Worm (Caenorhabditis elegans) whole organism, L2 larva: ENCODE measurements around the gene C14A4.7.
A peak's percentile ranks its signal among the peaks of the same experiment; 100 is the strongest.

Source experiments
- R02D3.7 ChIP-seq: fragments of 150-350 bp; optimal IDR thresholded peaks from 2 replicates; lab custom pipeline; 2014; ENCODE audit warnings: missing biosample characterization, missing genetic modification characterization
- crh-2 ChIP-seq: sonication (generic microtip); optimal IDR thresholded peaks from 2 replicates; lab custom pipeline; 2017; ENCODE audit warnings: missing biosample characterization, missing genetic modification characterization
- fos-1 ChIP-seq: fragments of 150-350 bp; optimal IDR thresholded peaks from 2 replicates; lab custom pipeline; 2014; ENCODE audit warnings: missing biosample characterization, missing genetic modification characterization
- lin-11 ChIP-seq: fragments of 150-350 bp; sonication (generic microtip); optimal IDR thresholded peaks from 2 replicates; lab custom pipeline; 2014; ENCODE audit warnings: missing biosample characterization, missing genetic modification characterization, inconsistent platforms, mixed read lengths
- lin-39 ChIP-seq: fragments of 150-350 bp; optimal IDR thresholded peaks from 2 replicates; lab custom pipeline; 2014; ENCODE audit warnings: missing biosample characterization, missing genetic modification reagents, missing genetic modification characterization
- lsy-2 ChIP-seq, 2 experiments: fragments of 150-350 bp in 1 of 2; sonication (generic microtip) in 1 of 2; optimal IDR thresholded peaks; 2 replicates each; lab custom pipeline; 2014 to 2017; ENCODE audit warnings: missing biosample characterization in 2 of 2, missing genetic modification characterization in 2 of 2
- nhr-11 ChIP-seq: fragments of 150-350 bp; optimal IDR thresholded peaks from 2 replicates; lab custom pipeline; 2014; ENCODE audit warnings: missing biosample characterization, missing genetic modification characterization
- nhr-23 ChIP-seq: fragments of 150-350 bp; optimal IDR thresholded peaks from 2 replicates; lab custom pipeline; 2014; ENCODE audit warnings: missing biosample characterization, missing genetic modification reagents, missing genetic modification characterization
- nhr-237 ChIP-seq: fragments of 150-350 bp; optimal IDR thresholded peaks from 2 replicates; lab custom pipeline; 2014; ENCODE audit warnings: missing biosample characterization, missing genetic modification characterization
- nhr-77 ChIP-seq: fragments of 150-350 bp; optimal IDR thresholded peaks from 2 replicates; lab custom pipeline; 2014; ENCODE audit warnings: missing biosample characterization, missing genetic modification characterization
- unc-55 ChIP-seq: fragments of 150-350 bp; sonication (generic microtip); optimal IDR thresholded peaks from 3 replicates; lab custom pipeline; 2014; ENCODE audit warnings: missing biosample characterization, missing genetic modification reagents, missing genetic modification characterization
- unc-62 ChIP-seq: fragments of 150-350 bp; optimal IDR thresholded peaks from 2 replicates; lab custom pipeline; 2014; ENCODE audit warnings: missing biosample characterization, missing genetic modification reagents, missing genetic modification characterization
- zag-1 ChIP-seq: fragments of 150-350 bp; optimal IDR thresholded peaks from 2 replicates; lab custom pipeline; 2014; ENCODE audit warnings: missing biosample characterization, missing genetic modification characterization
- ztf-11 ChIP-seq: sonication (generic microtip); optimal IDR thresholded peaks from 2 replicates; lab custom pipeline; 2017; ENCODE audit warnings: missing biosample characterization, missing genetic modification characterization

DNA sequence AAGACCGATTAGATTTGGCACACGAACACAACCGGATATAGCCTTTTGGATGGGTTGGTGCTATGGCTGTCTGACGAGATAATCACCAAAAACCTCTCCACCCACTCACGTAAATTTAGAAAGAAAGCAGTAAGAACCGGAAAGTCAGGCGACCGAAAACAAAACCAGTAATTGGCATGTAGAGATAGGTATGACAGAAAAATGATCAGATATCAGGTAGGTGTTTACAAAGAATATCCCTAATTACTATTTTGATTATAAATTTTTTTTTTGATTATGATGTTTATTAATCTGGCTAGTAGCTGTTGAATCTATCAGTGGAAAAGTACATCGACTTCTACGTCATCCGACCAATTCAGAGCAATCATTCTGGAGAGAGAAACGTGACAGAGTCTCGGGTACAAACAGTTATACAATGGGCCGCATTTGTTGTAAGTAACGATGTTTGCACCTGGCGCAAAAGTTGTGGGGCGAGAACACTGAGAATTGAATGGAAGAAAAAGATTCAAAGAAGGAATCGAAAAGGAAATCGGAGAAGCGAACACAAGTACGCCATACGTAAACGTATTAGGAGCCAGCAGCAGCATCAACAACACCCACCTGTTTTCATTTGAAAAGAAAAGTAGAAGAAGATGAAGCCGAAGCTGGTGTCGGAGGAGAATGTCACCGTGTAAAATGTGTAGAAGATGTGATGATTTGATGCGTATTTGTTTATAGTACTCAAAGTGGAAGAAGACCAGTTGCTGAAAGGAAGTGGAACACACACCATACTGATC is 45.3 kb downstream of the C14A4.7 start:
- no peak for TF ChIP-seq zag-1
- TF ChIP-seq nhr-11, result peak; percentile 47
- TF ChIP-seq R02D3.7, result no peak
- TF ChIP-seq lin-39 (tag; lab: Kevin White, UChicago), result no peak
- TF ChIP-seq ztf-11 (tag; lab: Kevin White, UChicago), result no peak
- no peak for TF ChIP-seq fos-1 (tag; lab: Kevin White, UChicago)
- TF ChIP-seq nhr-23 (tag; lab: Kevin White, UChicago), result no peak
- TF ChIP-seq lin-11 (tag; lab: Kevin White, UChicago), result no peak
- no peak for TF ChIP-seq nhr-237
- TF ChIP-seq unc-62 (GFP tag; lab: Kevin White, UChicago), result no peak
- TF ChIP-seq unc-55, result no peak
- peak in 1 of 2 experiments; percentile 32 for TF ChIP-seq lsy-2 (tag; optimal IDR thresholded peaks at IDR 0.05; lab: Kevin White, UChicago)
- no peak for TF ChIP-seq crh-2 (tag; lab: Kevin White, UChicago)
- no peak for TF ChIP-seq nhr-77 (tag; lab: Kevin White, UChicago)
